Worm (Caenorhabditis elegans) whole organism, young adult: ENCODE results near the gene D2024.4.

Experiments
- B0035.1 ChIP-seq: sonication (generic microtip); optimal IDR thresholded peaks from 2 replicates; lab custom pipeline; 2016; ENCODE audit warnings: missing genetic modification characterization, mild to moderate bottlenecking, missing compliant biosample characterization, missing genotype, missing genetic modification reagents
- B0261.1 ChIP-seq: sonication (generic microtip); optimal IDR thresholded peaks from 2 replicates; lab custom pipeline; 2016; ENCODE audit warnings: mild to moderate bottlenecking, missing genetic modification characterization, moderate library complexity, missing compliant biosample characterization
- F22D6.2 ChIP-seq: sonication (generic microtip); optimal IDR thresholded peaks from 2 replicates; lab custom pipeline; 2016; ENCODE audit warnings: mild to moderate bottlenecking, missing genetic modification characterization, missing compliant biosample characterization
- F23B12.7 ChIP-seq: sonication (generic microtip); optimal IDR thresholded peaks from 2 replicates; lab custom pipeline; 2017; ENCODE audit warnings: missing genetic modification characterization, mild to moderate bottlenecking, missing compliant biosample characterization, antibody characterized with exemption, moderate library complexity; ENCODE audit not compliant: insufficient read depth
- F33H1.4 ChIP-seq: fragments of 200-800 bp; sonication (Bioruptor generic); IDR thresholded peaks from 2 replicates; pipeline ENCODE4 v1.3.6; 2022; ENCODE audit warnings: missing genetic modification reagents, missing genetic modification characterization, missing compliant biosample characterization
- F57C9.4 ChIP-seq: sonication (generic microtip); optimal IDR thresholded peaks from 2 replicates; lab custom pipeline; 2017; ENCODE audit warnings: mild to moderate bottlenecking, missing genetic modification characterization, missing compliant biosample characterization
- K12H6.12 ChIP-seq: fragments of 200-800 bp; sonication (Bioruptor generic); optimal IDR thresholded peaks from 2 replicates; lab custom pipeline; 2018; ENCODE audit warnings: mild to moderate bottlenecking, missing genetic modification characterization, missing compliant biosample characterization
- Y53F4B.3 ChIP-seq: fragments of 200-800 bp; sonication (Bioruptor generic); IDR thresholded peaks from 2 replicates; pipeline ENCODE4 v1.3.6; 2022; ENCODE audit warnings: missing genetic modification reagents, missing genetic modification characterization, missing compliant biosample characterization
- Y67H2A.10 ChIP-seq: fragments of 200-800 bp; sonication (Bioruptor generic); conservative IDR thresholded peaks from 2 replicates; pipeline ENCODE4 v1.3.6; 2022; ENCODE audit warnings: missing genetic modification reagents, missing genetic modification characterization, missing compliant biosample characterization
- ZK185.1 ChIP-seq: sonication (generic microtip); optimal IDR thresholded peaks from 2 replicates; lab custom pipeline; 2016; ENCODE audit warnings: mild to moderate bottlenecking, missing genetic modification characterization, missing compliant biosample characterization; ENCODE audit not compliant: poor library complexity, severe bottlenecking
- ama-1 ChIP-seq, 3 experiments: fragments of 150-350 bp in 1 of 3; sonication (generic microtip) in 2 of 3; optimal IDR thresholded peaks; 2 replicates each; lab custom pipeline; 2014 to 2018; ENCODE audit warnings: missing biosample characterization in 2 of 3, missing genetic modification characterization in 2 of 3, missing genetic modification reagents in 2 of 3
- atf-7 ChIP-seq: sonication (generic microtip); optimal IDR thresholded peaks from 2 replicates; lab custom pipeline; 2017; ENCODE audit warnings: mild to moderate bottlenecking, missing genetic modification characterization, missing compliant biosample characterization
- attf-3 ChIP-seq: fragments of 200-800 bp; sonication (Bioruptor generic); conservative IDR thresholded peaks from 2 replicates; pipeline ENCODE4 v1.3.6; 2022; ENCODE audit warnings: missing genetic modification reagents, missing genetic modification characterization, missing compliant biosample characterization
- attf-5 ChIP-seq: fragments of 200-800 bp; sonication (Bioruptor generic); optimal IDR thresholded peaks from 2 replicates; lab custom pipeline; 2018; ENCODE audit warnings: mild to moderate bottlenecking, missing genetic modification characterization, missing compliant biosample characterization
- ccch-3 ChIP-seq: fragments of 200-800 bp; sonication (Bioruptor generic); optimal IDR thresholded peaks from 2 replicates; lab custom pipeline; 2018; ENCODE audit warnings: mild to moderate bottlenecking, missing genetic modification characterization, missing compliant biosample characterization
- cebp-1 ChIP-seq, 2 experiments: fragments of 200-800 bp in 1 of 2; sonication (Bioruptor generic) in 1 of 2; sonication (generic microtip) in 1 of 2; IDR thresholded peaks in 1 of 2; optimal IDR thresholded peaks in 1 of 2; 2 replicates each; pipeline versions ENCODE4 v1.3.6 to Lab custom; 2017 to 2022; ENCODE audit warnings: missing compliant biosample characterization in 2 of 2, missing genetic modification characterization in 2 of 2, mild to moderate bottlenecking in 1 of 2, missing genetic modification reagents in 1 of 2, moderate library complexity in 1 of 2
- ceh-100 ChIP-seq: fragments of 200-800 bp; sonication (Bioruptor generic); IDR thresholded peaks from 2 replicates; pipeline ENCODE4 v1.3.6; 2022; ENCODE audit warnings: missing genetic modification reagents, missing genetic modification characterization, missing compliant biosample characterization
- ceh-79 ChIP-seq: sonication (generic microtip); optimal IDR thresholded peaks from 2 replicates; lab custom pipeline; 2017; ENCODE audit warnings: mild to moderate bottlenecking, missing genetic modification characterization, missing compliant biosample characterization
- ceh-91 ChIP-seq: fragments of 200-800 bp; sonication (Bioruptor generic); IDR thresholded peaks from 2 replicates; pipeline ENCODE4 v1.3.6; 2022; ENCODE audit warnings: missing genetic modification reagents, missing genetic modification characterization, missing compliant biosample characterization
- chd-7 ChIP-seq: sonication (generic microtip); optimal IDR thresholded peaks from 2 replicates; lab custom pipeline; 2016; ENCODE audit warnings: mild to moderate bottlenecking, missing genetic modification characterization, moderate library complexity, missing compliant biosample characterization
- dpl-1 ChIP-seq: fragments of 150-350 bp; optimal IDR thresholded peaks from 2 replicates; lab custom pipeline; 2014; ENCODE audit warnings: missing biosample characterization, missing genetic modification reagents, missing genetic modification characterization
- efl-1 ChIP-seq: fragments of 150-350 bp; optimal IDR thresholded peaks from 2 replicates; lab custom pipeline; 2014; ENCODE audit warnings: missing biosample characterization, missing genetic modification reagents, missing genetic modification characterization
- egl-18 ChIP-seq: fragments of 200-800 bp; sonication (Bioruptor generic); IDR thresholded peaks from 2 replicates; pipeline ENCODE4 v1.3.6; 2022; ENCODE audit warnings: missing genetic modification reagents, missing genetic modification characterization, missing compliant biosample characterization
- ekl-4 ChIP-seq: fragments of 200-800 bp; sonication (Bioruptor generic); IDR thresholded peaks from 2 replicates; pipeline ENCODE4 v1.3.6; 2022; ENCODE audit warnings: missing genetic modification reagents, missing genetic modification characterization, missing compliant biosample characterization
- ets-4 ChIP-seq: fragments of 200-800 bp; sonication (Bioruptor generic); optimal IDR thresholded peaks from 2 replicates; lab custom pipeline; 2018; ENCODE audit warnings: mild to moderate bottlenecking, missing genetic modification characterization, missing compliant biosample characterization
- him-1 ChIP-seq: sonication (generic microtip); optimal IDR thresholded peaks from 2 replicates; lab custom pipeline; 2016; ENCODE audit warnings: missing genotype, missing genetic modification reagents, missing genetic modification characterization, missing compliant biosample characterization
- hrde-1 ChIP-seq: sonication (generic microtip); optimal IDR thresholded peaks from 2 replicates; lab custom pipeline; 2016; ENCODE audit warnings: missing genetic modification characterization, mild to moderate bottlenecking, missing compliant biosample characterization, moderate library complexity, missing genotype, missing genetic modification reagents, borderline replicate concordance
- let-607 ChIP-seq, 2 experiments: fragments of 200-800 bp in 1 of 2; sonication (Bioruptor generic) in 1 of 2; sonication (generic microtip) in 1 of 2; optimal IDR thresholded peaks; 2 replicates each; lab custom pipeline; 2016 to 2018; ENCODE audit warnings: mild to moderate bottlenecking in 2 of 2, missing compliant biosample characterization in 2 of 2, missing genetic modification characterization in 2 of 2, moderate library complexity in 2 of 2, missing genotype in 1 of 2
- lin-54 ChIP-seq: fragments of 200-800 bp; sonication (Bioruptor generic); optimal IDR thresholded peaks from 2 replicates; lab custom pipeline; 2018; ENCODE audit warnings: mild to moderate bottlenecking, missing genetic modification characterization, missing compliant biosample characterization
- lsl-1 ChIP-seq: fragments of 200-800 bp; sonication (Bioruptor generic); optimal IDR thresholded peaks from 2 replicates; lab custom pipeline; 2018; ENCODE audit warnings: mild to moderate bottlenecking, missing genetic modification characterization, moderate library complexity, missing compliant biosample characterization
- madf-10 ChIP-seq: sonication (generic microtip); optimal IDR thresholded peaks from 2 replicates; lab custom pipeline; 2016; ENCODE audit warnings: mild to moderate bottlenecking, missing genetic modification characterization, missing compliant biosample characterization
- mcd-1 ChIP-seq: fragments of 200-800 bp; sonication (Bioruptor generic); IDR thresholded peaks from 2 replicates; pipeline ENCODE4 v1.3.6; 2022; ENCODE audit warnings: missing genetic modification reagents, missing genetic modification characterization, missing compliant biosample characterization
- nhr-120 ChIP-seq: fragments of 200-800 bp; sonication (Bioruptor generic); IDR thresholded peaks from 2 replicates; pipeline ENCODE4 v1.3.6; 2022; ENCODE audit warnings: missing genetic modification characterization, missing compliant biosample characterization
- nhr-80 ChIP-seq: sonication (generic microtip); optimal IDR thresholded peaks from 2 replicates; lab custom pipeline; 2016; ENCODE audit warnings: missing genetic modification characterization, missing compliant biosample characterization
- snpc-1.3 ChIP-seq: sonication (generic microtip); optimal IDR thresholded peaks from 2 replicates; lab custom pipeline; 2017; ENCODE audit warnings: missing genetic modification characterization, mild to moderate bottlenecking, missing compliant biosample characterization, antibody characterized with exemption, moderate library complexity, missing genotype, missing genetic modification reagents; ENCODE audit not compliant: insufficient read depth
- snpc-4 ChIP-seq, 5 experiments: fragments of 150-350 bp in 1 of 5; sonication (generic microtip) in 4 of 5; optimal IDR thresholded peaks; 2 replicates each; lab custom pipeline; 2014 to 2018; ENCODE audit warnings: missing genetic modification characterization in 5 of 5, missing biosample characterization in 3 of 5, antibody characterized with exemption in 2 of 5, mild to moderate bottlenecking in 2 of 5, missing compliant biosample characterization in 2 of 5, missing genotype in 2 of 5, moderate library complexity in 2 of 5, missing genetic modification reagents in 1 of 5
- sptf-2 ChIP-seq: fragments of 200-800 bp; sonication (Bioruptor generic); optimal IDR thresholded peaks from 2 replicates; lab custom pipeline; 2018; ENCODE audit warnings: mild to moderate bottlenecking, missing genetic modification characterization, missing compliant biosample characterization
- tbp1 ChIP-seq: fragments of 200-800 bp; sonication (Bioruptor generic); optimal IDR thresholded peaks from 2 replicates; lab custom pipeline; 2018; ENCODE audit warnings: mild to moderate bottlenecking, missing genetic modification characterization, missing compliant biosample characterization
- unc-130 ChIP-seq: sonication (generic microtip); optimal IDR thresholded peaks from 2 replicates; lab custom pipeline; 2016; ENCODE audit warnings: missing genetic modification reagents, missing genetic modification characterization, missing compliant biosample characterization
- unc-62 ChIP-seq: fragments of 150-350 bp; optimal IDR thresholded peaks from 2 replicates; lab custom pipeline; 2014; ENCODE audit warnings: missing biosample characterization, missing genetic modification reagents, missing genetic modification characterization
- ztf-18 ChIP-seq: sonication (generic microtip); optimal IDR thresholded peaks from 2 replicates; lab custom pipeline; 2016; ENCODE audit warnings: missing genotype, mild to moderate bottlenecking, missing genetic modification characterization, missing compliant biosample characterization
- ztf-22 ChIP-seq: fragments of 200-800 bp; sonication (Bioruptor generic); optimal IDR thresholded peaks from 2 replicates; lab custom pipeline; 2018; ENCODE audit warnings: mild to moderate bottlenecking, missing genetic modification characterization, moderate library complexity, missing compliant biosample characterization
- ztf-3 ChIP-seq: fragments of 200-800 bp; sonication (Bioruptor generic); optimal IDR thresholded peaks from 2 replicates; lab custom pipeline; 2018; ENCODE audit warnings: mild to moderate bottlenecking, missing genetic modification characterization, missing compliant biosample characterization
- ztf-6 ChIP-seq: fragments of 200-800 bp; sonication (Bioruptor generic); IDR thresholded peaks from 2 replicates; pipeline ENCODE4 v1.3.6; 2022; ENCODE audit warnings: missing genetic modification reagents, missing genetic modification characterization, missing compliant biosample characterization

D2024.4 gene

ce11 chrIV:7228208-7228607 is 2.8 kb upstream of the D2024.4 start, which contains the start of gene D2024.5:
Gene D2024.5 (minus strand): TSS chrIV:7228308.
- no peak for TF ChIP-seq unc-62 (GFP tag; lab: Kevin White, UChicago)
- TF ChIP-seq hrde-1: no peak
- no peak for TF ChIP-seq nhr-120 (GFP tag; lab: Robert Waterston, UW)
- TF ChIP-seq atf-7 (tag; lab: Kevin White, UChicago): no peak
- no peak for TF ChIP-seq ztf-18 (tag; lab: Kevin White, UChicago)
- TF ChIP-seq him-1 (tag; lab: Kevin White, UChicago): no peak
- no peak for TF ChIP-seq F33H1.4
- no peak for TF ChIP-seq ztf-22 (GFP tag; lab: Kevin White, UChicago)
- TF ChIP-seq sptf-2 (GFP tag; lab: Kevin White, UChicago): no peak
- TF ChIP-seq let-607 (tag; optimal IDR thresholded peaks at IDR 0.05; lab: Kevin White, UChicago): no peak
- TF ChIP-seq F57C9.4 (tag; lab: Kevin White, UChicago): no peak
- TF ChIP-seq, all 124 proteins: peak for 0

ce11 chrIV:7230198-7230597 is 837 bp upstream of the D2024.4 start, which contains the start of gene cap-1:
Gene cap-1 (minus strand): TSS chrIV:7230223.
- TF ChIP-seq nhr-80 (tag; lab: Kevin White, UChicago): peak; percentile 56
- TF ChIP-seq cebp-1 (GFP tag; IDR thresholded peaks at IDR 0.05; lab: Robert Waterston, UW): no peak
- peak; percentile 22 for TF ChIP-seq cebp-1 (tag; optimal IDR thresholded peaks at IDR 0.05; lab: Kevin White, UChicago)
- TF ChIP-seq F33H1.4: no peak
- TF ChIP-seq tbp1 (GFP tag; lab: Kevin White, UChicago): peak; percentile 29
- peak; percentile 92 for TF ChIP-seq F23B12.7 (tag; lab: Kevin White, UChicago)
- TF ChIP-seq egl-18: no peak
- TF ChIP-seq B0261.1 (tag; lab: Kevin White, UChicago): no peak
- TF ChIP-seq ztf-6 (GFP tag; lab: Robert Waterston, UW): no peak
- peak; percentile 88 for TF ChIP-seq mcd-1 (GFP tag; lab: Robert Waterston, UW)
- peak; percentile 38; the same call in 1 of the 2 replicates for TF ChIP-seq attf-3
- no peak for TF ChIP-seq ccch-3 (GFP tag; lab: Kevin White, UChicago)
- peak; percentile 43 for TF ChIP-seq snpc-4 (GFP tag; optimal IDR thresholded peaks at IDR 0.05; lab: Kevin White, UChicago)
- TF ChIP-seq snpc-4 (tag; optimal IDR thresholded peaks at IDR 0.05; lab: Kevin White, UChicago): peak; percentile 22 to 72 (median 58)
- peak; percentile 19 for TF ChIP-seq unc-130 (GFP tag; lab: Kevin White, UChicago)
- TF ChIP-seq ama-1 (optimal IDR thresholded peaks at IDR 0.05; lab: Kevin White, UChicago): no peak
- TF ChIP-seq ama-1 (GFP tag; optimal IDR thresholded peaks at IDR 0.05; lab: Kevin White, UChicago): no peak
- TF ChIP-seq efl-1 (GFP tag; lab: Kevin White, UChicago): peak; percentile 11
- TF ChIP-seq ceh-100 (GFP tag; lab: Robert Waterston, UW): peak; percentile 93
- TF ChIP-seq snpc-1.3 (tag; lab: Kevin White, UChicago): peak; percentile 41
- TF ChIP-seq F22D6.2 (tag; lab: Kevin White, UChicago): no peak
- TF ChIP-seq Y53F4B.3 (GFP tag; lab: Robert Waterston, UW): no peak
- no peak for TF ChIP-seq ztf-3 (GFP tag; lab: Kevin White, UChicago)
- TF ChIP-seq chd-7 (tag; lab: Kevin White, UChicago): no peak
- no peak for TF ChIP-seq ceh-79 (tag; lab: Kevin White, UChicago)
- no peak for TF ChIP-seq B0035.1 (tag; lab: Kevin White, UChicago)
- TF ChIP-seq ZK185.1 (tag; lab: Kevin White, UChicago): peak; percentile 14
- peak; percentile 37 for TF ChIP-seq lsl-1 (GFP tag; lab: Kevin White, UChicago)
- TF ChIP-seq Y67H2A.10 (GFP tag; lab: Robert Waterston, UW): no peak
- no peak for TF ChIP-seq let-607 (tag; optimal IDR thresholded peaks at IDR 0.05; lab: Kevin White, UChicago)
- TF ChIP-seq ztf-18 (tag; lab: Kevin White, UChicago): peak; percentile 32
- TF ChIP-seq dpl-1 (GFP tag; lab: Kevin White, UChicago): peak; percentile 13
- TF ChIP-seq ceh-91 (GFP tag; lab: Robert Waterston, UW): no peak
- peak; percentile 8 for TF ChIP-seq madf-10 (tag; lab: Kevin White, UChicago)
- TF ChIP-seq lin-54 (GFP tag; lab: Kevin White, UChicago): peak; percentile 36
- TF ChIP-seq ekl-4 (GFP tag; lab: Robert Waterston, UW): no peak
- peak; percentile 83 for TF ChIP-seq attf-5 (GFP tag; lab: Kevin White, UChicago)
- no peak for TF ChIP-seq ets-4 (GFP tag; lab: Kevin White, UChicago)
- TF ChIP-seq K12H6.12: peak; percentile 0
